Worm (Caenorhabditis elegans) whole organism, L4 larva: ENCODE data around the gene egl-19.

Experiments
- D1046.2 ChIP-seq: fragments of 200-800 bp; sonication (Bioruptor generic); IDR thresholded peaks from 2 replicates; pipeline ENCODE4 v1.3.6; 2022; ENCODE audit warnings: missing genetic modification characterization, missing compliant biosample characterization
- F37D6.2 ChIP-seq: sonication (generic microtip); optimal IDR thresholded peaks from 2 replicates; lab custom pipeline; 2016; ENCODE audit warnings: mild to moderate bottlenecking, missing genetic modification characterization, missing compliant biosample characterization
- R02D3.7 ChIP-seq: fragments of 150-350 bp; sonication (generic microtip); optimal IDR thresholded peaks from 3 replicates; lab custom pipeline; 2014; ENCODE audit warnings: missing biosample characterization, missing genetic modification characterization
- T20F7.1 ChIP-seq: fragments of 200-800 bp; sonication (Bioruptor generic); optimal IDR thresholded peaks from 2 replicates; lab custom pipeline; 2018; ENCODE audit warnings: mild to moderate bottlenecking, missing genetic modification characterization, missing compliant biosample characterization
- ZK546.5 ChIP-seq, 2 experiments: sonication (generic microtip); optimal IDR thresholded peaks; 2 replicates each; lab custom pipeline; 2017; ENCODE audit warnings: missing biosample characterization in 2 of 2, missing genetic modification characterization in 2 of 2
- aha-1 ChIP-seq: fragments of 150-350 bp; peaks from one replicate; lab custom pipeline; 2014; ENCODE audit warnings: missing biosample characterization, missing genetic modification characterization
- arid-1 ChIP-seq: fragments of 200-800 bp; sonication (Bioruptor generic); conservative IDR thresholded peaks from 2 replicates; pipeline ENCODE4 v1.3.6; 2022; ENCODE audit warnings: missing genetic modification reagents, missing genetic modification characterization, missing compliant biosample characterization
- attf-4 ChIP-seq: sonication (generic microtip); optimal IDR thresholded peaks from 3 replicates; lab custom pipeline; 2017; ENCODE audit warnings: missing biosample characterization, missing genetic modification characterization
- ceh-20 ChIP-seq: fragments of 200-800 bp; sonication (Bioruptor generic); IDR thresholded peaks from 2 replicates; pipeline ENCODE4 v1.3.6; 2022; ENCODE audit warnings: missing genetic modification reagents, missing genetic modification characterization, missing compliant biosample characterization
- ceh-28 ChIP-seq: fragments of 150-350 bp; optimal IDR thresholded peaks from 2 replicates; lab custom pipeline; 2014; ENCODE audit warnings: missing biosample characterization, missing genetic modification reagents, missing genetic modification characterization
- cey-2 ChIP-seq: sonication (generic microtip); optimal IDR thresholded peaks from 3 replicates; lab custom pipeline; 2017; ENCODE audit warnings: missing genetic modification characterization, mild to moderate bottlenecking, missing compliant biosample characterization, antibody characterized with exemption, borderline replicate concordance; ENCODE audit not compliant: insufficient read depth
- ctbp-1 ChIP-seq: fragments of 200-800 bp; sonication (Bioruptor generic); IDR thresholded peaks from 2 replicates; pipeline ENCODE4 v1.3.6; 2022; ENCODE audit warnings: missing genetic modification reagents, missing genetic modification characterization, missing compliant biosample characterization
- dmd-8 ChIP-seq: fragments of 200-800 bp; sonication (Bioruptor generic); IDR thresholded peaks from 2 replicates; pipeline ENCODE4 v1.3.6; 2022; ENCODE audit warnings: missing genetic modification characterization, missing compliant biosample characterization
- dpl-1 ChIP-seq: fragments of 150-350 bp; optimal IDR thresholded peaks from 2 replicates; lab custom pipeline; 2014; ENCODE audit warnings: missing biosample characterization, missing genetic modification reagents, missing genetic modification characterization
- dve-1 ChIP-seq: sonication (generic microtip); optimal IDR thresholded peaks from 2 replicates; lab custom pipeline; 2017; ENCODE audit warnings: antibody characterized with exemption, mild to moderate bottlenecking, missing genetic modification characterization, missing compliant biosample characterization; ENCODE audit not compliant: insufficient read depth
- egl-43 ChIP-seq: fragments of 200-800 bp; sonication (Bioruptor generic); IDR thresholded peaks from 2 replicates; pipeline ENCODE4 v1.3.6; 2022; ENCODE audit warnings: missing genetic modification reagents, missing genetic modification characterization, missing compliant biosample characterization
- fkh-10 ChIP-seq: fragments of 150-350 bp; optimal IDR thresholded peaks from 2 replicates; lab custom pipeline; 2014; ENCODE audit warnings: missing biosample characterization, missing genetic modification reagents, missing genetic modification characterization
- gei-8 ChIP-seq: fragments of 200-800 bp; sonication (Bioruptor generic); optimal IDR thresholded peaks from 2 replicates; lab custom pipeline; 2018; ENCODE audit warnings: mild to moderate bottlenecking, missing genetic modification characterization, missing compliant biosample characterization
- hif-1 ChIP-seq, 2 experiments: sonication (generic microtip); optimal IDR thresholded peaks; 2 replicates each; lab custom pipeline; 2016 to 2017; ENCODE audit warnings: missing compliant biosample characterization in 2 of 2, missing genetic modification characterization in 2 of 2, missing genetic modification reagents in 2 of 2, missing genotype in 2 of 2, mild to moderate bottlenecking in 1 of 2
- hlh-11 ChIP-seq: fragments of 200-800 bp; sonication (Bioruptor generic); optimal IDR thresholded peaks from 2 replicates; lab custom pipeline; 2018; ENCODE audit warnings: mild to moderate bottlenecking, missing genetic modification characterization, missing compliant biosample characterization
- hlh-30 ChIP-seq: sonication (generic microtip); optimal IDR thresholded peaks from 2 replicates; lab custom pipeline; 2017; ENCODE audit warnings: antibody characterized with exemption, mild to moderate bottlenecking, missing genetic modification characterization, missing compliant biosample characterization; ENCODE audit not compliant: insufficient read depth
- hmg-1.1 ChIP-seq: fragments of 200-800 bp; sonication (Bioruptor generic); IDR thresholded peaks from 2 replicates; pipeline ENCODE4 v1.3.6; 2022; ENCODE audit warnings: missing genetic modification reagents, missing genetic modification characterization, missing compliant biosample characterization
- lin-15B ChIP-seq: fragments of 150-350 bp; sonication (generic microtip); optimal IDR thresholded peaks from 3 replicates; lab custom pipeline; 2014; ENCODE audit warnings: missing biosample characterization, missing genetic modification characterization
- lir-3 ChIP-seq: sonication (generic microtip); optimal IDR thresholded peaks from 2 replicates; lab custom pipeline; 2016; ENCODE audit warnings: mild to moderate bottlenecking, missing genetic modification characterization, missing compliant biosample characterization
- lsy-2 ChIP-seq, 2 experiments: fragments of 150-350 bp in 1 of 2; sonication (generic microtip) in 1 of 2; optimal IDR thresholded peaks; 2 replicates each; lab custom pipeline; 2014 to 2017; ENCODE audit warnings: missing biosample characterization in 2 of 2, missing genetic modification characterization in 2 of 2
- mdl-1 ChIP-seq, 2 experiments: fragments of 150-350 bp in 1 of 2; sonication (generic microtip) in 1 of 2; optimal IDR thresholded peaks; 2 replicates each; lab custom pipeline; 2014 to 2017; ENCODE audit warnings: missing biosample characterization in 2 of 2, missing genetic modification characterization in 2 of 2
- mdt-29 ChIP-seq: fragments of 200-800 bp; sonication (Bioruptor generic); IDR thresholded peaks from 2 replicates; pipeline ENCODE4 v1.3.6; 2022; ENCODE audit warnings: missing genetic modification reagents, missing genetic modification characterization, missing compliant biosample characterization
- mes-2 ChIP-seq: sonication (generic microtip); optimal IDR thresholded peaks from 2 replicates; lab custom pipeline; 2016; ENCODE audit warnings: missing genotype, mild to moderate bottlenecking, missing genetic modification characterization, missing compliant biosample characterization; ENCODE audit not compliant: poor library complexity, severe bottlenecking
- mxl-3 ChIP-seq: fragments of 200-800 bp; sonication (Bioruptor generic); optimal IDR thresholded peaks from 2 replicates; lab custom pipeline; 2018; ENCODE audit warnings: mild to moderate bottlenecking, missing genetic modification characterization, missing compliant biosample characterization
- nhr-102 ChIP-seq: sonication (generic microtip); optimal IDR thresholded peaks from 2 replicates; lab custom pipeline; 2016; ENCODE audit warnings: mild to moderate bottlenecking, missing genetic modification characterization, moderate library complexity, missing compliant biosample characterization
- nhr-11 ChIP-seq: fragments of 150-350 bp; optimal IDR thresholded peaks from 2 replicates; lab custom pipeline; 2014; ENCODE audit warnings: missing biosample characterization, missing genetic modification characterization
- nhr-25 ChIP-seq: sonication (generic microtip); optimal IDR thresholded peaks from 2 replicates; lab custom pipeline; 2017; ENCODE audit warnings: missing genetic modification characterization, mild to moderate bottlenecking, missing compliant biosample characterization, antibody characterized with exemption, moderate library complexity, borderline replicate concordance; ENCODE audit not compliant: insufficient read depth
- nhr-28 ChIP-seq: fragments of 150-350 bp; optimal IDR thresholded peaks from 2 replicates; lab custom pipeline; 2014; ENCODE audit warnings: missing biosample characterization, missing genetic modification characterization
- nhr-48 ChIP-seq: sonication (generic microtip); optimal IDR thresholded peaks from 2 replicates; lab custom pipeline; 2016; ENCODE audit warnings: mild to moderate bottlenecking, missing genetic modification characterization, missing compliant biosample characterization
- nhr-76 ChIP-seq: fragments of 150-350 bp; optimal IDR thresholded peaks from 2 replicates; lab custom pipeline; 2014; ENCODE audit warnings: missing biosample characterization, missing genetic modification characterization
- nhr-77 ChIP-seq: fragments of 150-350 bp; optimal IDR thresholded peaks from 2 replicates; lab custom pipeline; 2014; ENCODE audit warnings: missing biosample characterization, missing genetic modification characterization
- pqm-1 ChIP-seq: sonication (generic microtip); optimal IDR thresholded peaks from 2 replicates; lab custom pipeline; 2017; ENCODE audit warnings: missing biosample characterization, missing genetic modification characterization
- rbr-2 ChIP-seq: sonication (generic microtip); optimal IDR thresholded peaks from 2 replicates; lab custom pipeline; 2016; ENCODE audit warnings: missing genotype, missing genetic modification characterization, missing compliant biosample characterization
- sdz-12 ChIP-seq: fragments of 200-800 bp; sonication (Bioruptor generic); optimal IDR thresholded peaks from 2 replicates; lab custom pipeline; 2018; ENCODE audit warnings: mild to moderate bottlenecking, missing genetic modification characterization, missing compliant biosample characterization
- set-16 ChIP-seq: fragments of 200-800 bp; sonication (Bioruptor generic); IDR thresholded peaks from 2 replicates; pipeline ENCODE4 v1.3.6; 2022; ENCODE audit warnings: missing genetic modification reagents, missing genetic modification characterization, missing compliant biosample characterization
- tra-1 ChIP-seq: fragments of 200-800 bp; sonication (Bioruptor generic); IDR thresholded peaks from 2 replicates; pipeline ENCODE4 v1.3.6; 2022; ENCODE audit warnings: missing genetic modification reagents, missing genetic modification characterization, missing compliant biosample characterization
- unc-62 ChIP-seq, 3 experiments: fragments of 150-350 bp in 1 of 3; sonication (generic microtip); optimal IDR thresholded peaks in 2 of 3; peaks in 1 of 3; 1 replicate in 1 of 3; 2 replicates in 2 of 3; lab custom pipeline; 2014 to 2017; ENCODE audit warnings: missing biosample characterization in 3 of 3, missing genetic modification characterization in 3 of 3, missing genetic modification reagents in 3 of 3, missing genotype in 1 of 3
- vab-7 ChIP-seq: fragments of 200-800 bp; sonication (Bioruptor generic); IDR thresholded peaks from 2 replicates; pipeline ENCODE4 v1.3.6; 2022; ENCODE audit warnings: missing genetic modification reagents, missing genetic modification characterization, missing compliant biosample characterization
- zag-1 ChIP-seq: fragments of 150-350 bp; optimal IDR thresholded peaks from 2 replicates; lab custom pipeline; 2014; ENCODE audit warnings: missing biosample characterization, missing genetic modification characterization
- zfp-3 ChIP-seq: fragments of 200-800 bp; sonication (Bioruptor generic); conservative IDR thresholded peaks from 2 replicates; pipeline ENCODE4 v1.3.6; 2022; ENCODE audit warnings: missing genetic modification reagents, missing genetic modification characterization, missing compliant biosample characterization
- ztf-7 ChIP-seq: fragments of 150-350 bp; optimal IDR thresholded peaks from 2 replicates; lab custom pipeline; 2014; ENCODE audit warnings: missing biosample characterization, missing genetic modification characterization

Gene egl-19

ce11 chrIV:7400502-7401118 lies 4.8 kb upstream of the egl-19 start (continued):
- TF ChIP-seq mes-2 (tag; lab: Kevin White, UChicago) (no peak), arid-1 (GFP tag; lab: Robert Waterston, UW) (no peak), egl-43 (GFP tag; lab: Robert Waterston, UW) (no peak), attf-4 (tag; lab: Kevin White, UChicago) (no peak), ZK546.5 (tag; optimal IDR thresholded peaks at IDR 0.05; lab: Kevin White, UChicago) (no peak), zag-1 (no peak), hlh-30 (peak; percentile 2), sdz-12 (GFP tag; lab: Kevin White, UChicago) (no peak), cey-2 (tag; lab: Kevin White, UChicago) (no peak), R02D3.7 (tag; lab: Kevin White, UChicago) (no peak), lin-15B (tag; lab: Kevin White, UChicago) (no peak)

- peak; percentile 74 for TF ChIP-seq hlh-11
- TF ChIP-seq F37D6.2 (tag; lab: Kevin White, UChicago) = peak; percentile 94
- TF ChIP-seq nhr-28 = no peak
- TF ChIP-seq vab-7 (GFP tag; lab: Robert Waterston, UW) = peak; percentile 61; the same call in 1 of the 2 replicates
- TF ChIP-seq dve-1 (tag; lab: Kevin White, UChicago) = no peak
- TF ChIP-seq ctbp-1 (GFP tag; lab: Robert Waterston, UW) = peak; percentile 88
- no peak for TF ChIP-seq nhr-76
- peak; percentile 42 for TF ChIP-seq hlh-30
- peak; percentile 74 for TF ChIP-seq ceh-20
- TF ChIP-seq dpl-1 (GFP tag; lab: Kevin White, UChicago) = peak; percentile 5
- TF ChIP-seq gei-8 (GFP tag; lab: Kevin White, UChicago) = no peak
- TF ChIP-seq hif-1 (tag; optimal IDR thresholded peaks at IDR 0.05; lab: Kevin White, UChicago) = peak in 1 of 2 experiments; percentile 65
- peak in 1 of 2 experiments; percentile 61 for TF ChIP-seq unc-62 (GFP tag; optimal IDR thresholded peaks at IDR 0.05 in 1 of 2; lab: Kevin White, UChicago)
- TF ChIP-seq unc-62 (tag; optimal IDR thresholded peaks at IDR 0.05; lab: Kevin White, UChicago) = no peak
- TF ChIP-seq tra-1 = peak; percentile 47; the same call in 1 of the 2 replicates
- no peak for TF ChIP-seq lin-15B (tag; lab: Kevin White, UChicago)
- TF ChIP-seq nhr-102 (tag; lab: Kevin White, UChicago) = no peak
- peak; percentile 97 for TF ChIP-seq set-16 (GFP tag; lab: Robert Waterston, UW)
- peak; percentile 86 for TF ChIP-seq hmg-1.1 (GFP tag; lab: Robert Waterston, UW)
- peak in 1 of 2 experiments; percentile 35 for TF ChIP-seq mdl-1 (tag; optimal IDR thresholded peaks at IDR 0.05; lab: Kevin White, UChicago)
- no peak for TF ChIP-seq D1046.2 (GFP tag; lab: Robert Waterston, UW)
- TF ChIP-seq lsy-2 (tag; optimal IDR thresholded peaks at IDR 0.05; lab: Kevin White, UChicago) = peak; percentile 25 to 71
- TF ChIP-seq cey-2 (tag; lab: Kevin White, UChicago) = no peak
- peak; percentile 97 for TF ChIP-seq aha-1 (tag; lab: Kevin White, UChicago)
- peak; percentile 56 for TF ChIP-seq ceh-28
- no peak for TF ChIP-seq nhr-48 (tag; lab: Kevin White, UChicago)
- no peak for TF ChIP-seq nhr-25 (tag; lab: Kevin White, UChicago)
- peak; percentile 15 for TF ChIP-seq mes-2 (tag; lab: Kevin White, UChicago)
- no peak for TF ChIP-seq ztf-7
- peak; percentile 97 for TF ChIP-seq fkh-10 (GFP tag; lab: Kevin White, UChicago)
- TF ChIP-seq mdt-29 (GFP tag; lab: Robert Waterston, UW) = no peak
- TF ChIP-seq T20F7.1 (GFP tag; lab: Kevin White, UChicago) = no peak
- TF ChIP-seq nhr-11 (tag; lab: Kevin White, UChicago) = peak; percentile 77
- no peak for TF ChIP-seq mxl-3 (GFP tag; lab: Kevin White, UChicago)
- no peak for TF ChIP-seq nhr-77 (tag; lab: Kevin White, UChicago)
- no peak for TF ChIP-seq dmd-8 (GFP tag; lab: Robert Waterston, UW)
- no peak for TF ChIP-seq lir-3
- TF ChIP-seq pqm-1 (tag; lab: Kevin White, UChicago) = no peak
- TF ChIP-seq zfp-3 (GFP tag; lab: Robert Waterston, UW) = no peak
- TF ChIP-seq egl-43 (GFP tag; lab: Robert Waterston, UW) = peak; percentile 85
- TF ChIP-seq rbr-2 = peak; percentile 89
Observed at ce11 chrIV:7402077-7402476, 3.3 kb upstream of the egl-19 start.
